Fruit fly (Drosophila melanogaster) whole organism, embryonic: Measurements from ENCODE around the gene Cp190.
A peak's percentile ranks its signal among the peaks of the same experiment; 100 is the strongest.

ENCODE experiments used
- Asciz ChIP-seq: fragments of 200-800 bp; sonication (Bioruptor generic); optimal IDR thresholded peaks from 2 replicates; lab custom pipeline; 2017; ENCODE audit warnings: missing biosample characterization, mild to moderate bottlenecking, missing genetic modification characterization, missing genetic modification reagents
- Atf-2 ChIP-seq: fragments of 200-800 bp; sonication (Bioruptor generic); optimal IDR thresholded peaks from 2 replicates; lab custom pipeline; 2016; ENCODE audit warnings: missing biosample characterization, missing genetic modification characterization
- BEAF-32 ChIP-seq: fragments of 200-800 bp; sonication (Bioruptor generic); optimal IDR thresholded peaks from 3 replicates; lab custom pipeline; 2017; ENCODE audit warnings: missing biosample characterization, missing genetic modification characterization, mild to moderate bottlenecking, moderate library complexity, missing genetic modification reagents
- Bgb ChIP-seq: fragments of 200-800 bp; sonication (Bioruptor generic); IDR thresholded peaks from 2 replicates; pipeline ENCODE4 v1.3.6; 2022; ENCODE audit warnings: missing biosample characterization, missing genetic modification characterization; ENCODE audit not compliant: partially characterized antibody
- CG11247 ChIP-seq: fragments of 200-800 bp; sonication (Bioruptor generic); IDR thresholded peaks from 2 replicates; pipeline ENCODE4 v1.3.6; 2022; ENCODE audit warnings: missing biosample characterization, missing genetic modification characterization
- CG12104 ChIP-seq: fragments of 200-800 bp; sonication (Bioruptor generic); optimal IDR thresholded peaks from 3 replicates; lab custom pipeline; 2016; ENCODE audit warnings: missing biosample characterization, missing genetic modification characterization
- CG12744 ChIP-seq: fragments of 200-800 bp; sonication (Bioruptor generic); optimal IDR thresholded peaks from 2 replicates; lab custom pipeline; 2016; ENCODE audit warnings: missing biosample characterization, missing genetic modification characterization
- CG14860 ChIP-seq: fragments of 200-800 bp; sonication (Bioruptor generic); IDR thresholded peaks from 3 replicates; pipeline ENCODE4 v1.3.6; 2022; ENCODE audit warnings: missing biosample characterization, missing genetic modification characterization; ENCODE audit not compliant: partially characterized antibody
- CG1529 ChIP-seq: fragments of 200-800 bp; sonication (Bioruptor generic); optimal IDR thresholded peaks from 3 replicates; lab custom pipeline; 2018; ENCODE audit warnings: missing biosample characterization, missing genetic modification characterization
- CG17361 ChIP-seq: fragments of 200-800 bp; sonication (Bioruptor generic); IDR thresholded peaks from 3 replicates; pipeline ENCODE4 v1.3.6; 2022; ENCODE audit warnings: missing biosample characterization, missing genetic modification characterization
- CG3838 ChIP-seq: fragments of 200-800 bp; sonication (Bioruptor generic); optimal IDR thresholded peaks from 3 replicates; lab custom pipeline; 2016; ENCODE audit warnings: missing biosample characterization, missing genetic modification characterization
- CG4328 ChIP-seq: fragments of 200-800 bp; sonication (Bioruptor generic); optimal IDR thresholded peaks from 3 replicates; lab custom pipeline; 2017; ENCODE audit warnings: missing biosample characterization, missing genetic modification reagents, missing genetic modification characterization
- CG4424 ChIP-seq: fragments of 200-800 bp; sonication (Bioruptor generic); optimal IDR thresholded peaks from 3 replicates; lab custom pipeline; 2016; ENCODE audit warnings: missing biosample characterization, missing genetic modification characterization
- CG4820 ChIP-seq: fragments of 200-800 bp; sonication (Bioruptor generic); optimal IDR thresholded peaks from 3 replicates; lab custom pipeline; 2016; ENCODE audit warnings: missing biosample characterization, missing genetic modification characterization
- CG7372 ChIP-seq: fragments of 200-800 bp; sonication (Bioruptor generic); IDR thresholded peaks from 2 replicates; pipeline ENCODE4 v1.3.6; 2022; ENCODE audit warnings: missing biosample characterization, missing genetic modification characterization
- CG7745 ChIP-seq: fragments of 200-800 bp; sonication (Bioruptor generic); optimal IDR thresholded peaks from 2 replicates; lab custom pipeline; 2018; ENCODE audit warnings: missing biosample characterization, mild to moderate bottlenecking, missing genetic modification characterization, moderate library complexity
- CG7786 ChIP-seq: fragments of 200-800 bp; sonication (Bioruptor generic); optimal IDR thresholded peaks from 2 replicates; lab custom pipeline; 2016; ENCODE audit warnings: missing biosample characterization, missing genetic modification characterization
- CG9215 ChIP-seq: fragments of 200-800 bp; sonication (Bioruptor generic); IDR thresholded peaks from 2 replicates; pipeline ENCODE4 v1.3.6; 2022; ENCODE audit warnings: missing biosample characterization, missing genetic modification characterization
- CG9817 ChIP-seq: fragments of 200-800 bp; sonication (Bioruptor generic); optimal IDR thresholded peaks from 2 replicates; lab custom pipeline; 2018; ENCODE audit warnings: missing biosample characterization, mild to moderate bottlenecking, missing genetic modification characterization, moderate library complexity
- CG9932 ChIP-seq: fragments of 200-800 bp; sonication (Bioruptor generic); IDR thresholded peaks from 2 replicates; pipeline ENCODE4 v1.3.6; 2022; ENCODE audit warnings: missing biosample characterization, missing genetic modification characterization
- Dek ChIP-seq: fragments of 200-800 bp; sonication (Bioruptor generic); optimal IDR thresholded peaks from 3 replicates; lab custom pipeline; 2019; ENCODE audit warnings: missing biosample characterization, mild to moderate bottlenecking, missing genetic modification characterization, moderate library complexity
- Dip2 ChIP-seq: fragments of 200-800 bp; sonication (Bioruptor generic); IDR thresholded peaks from 2 replicates; pipeline ENCODE4 v1.3.6; 2022; ENCODE audit warnings: missing biosample characterization, missing genetic modification characterization
- Fer1 ChIP-seq: fragments of 200-800 bp; sonication (Bioruptor generic); optimal IDR thresholded peaks from 2 replicates; lab custom pipeline; 2017; ENCODE audit warnings: missing biosample characterization, mild to moderate bottlenecking, missing genetic modification characterization
- HLH3B ChIP-seq: fragments of 200-800 bp; sonication (Bioruptor generic); IDR thresholded peaks from 2 replicates; pipeline ENCODE4 v1.3.6; 2022; ENCODE audit warnings: missing biosample characterization, missing genetic modification characterization
- HLHmδ ChIP-seq: fragments of 200-800 bp; sonication (Bioruptor generic); optimal IDR thresholded peaks from 2 replicates; lab custom pipeline; 2018; ENCODE audit warnings: missing biosample characterization, mild to moderate bottlenecking, missing genetic modification characterization, moderate library complexity
- NK7.1 ChIP-seq: fragments of 200-800 bp; sonication (Bioruptor generic); optimal IDR thresholded peaks from 3 replicates; lab custom pipeline; 2016; ENCODE audit warnings: missing biosample characterization, missing genetic modification characterization
- Nf-YB ChIP-seq: fragments of 200-800 bp; sonication (Bioruptor generic); optimal IDR thresholded peaks from 3 replicates; lab custom pipeline; 2019; ENCODE audit warnings: missing biosample characterization, mild to moderate bottlenecking, missing genetic modification characterization, moderate library complexity
- Xbp1 ChIP-seq: fragments of 200-800 bp; sonication (Bioruptor generic); optimal IDR thresholded peaks from 3 replicates; lab custom pipeline; 2016; ENCODE audit warnings: missing biosample characterization, mild to moderate bottlenecking, missing genetic modification characterization
- ap ChIP-seq: fragments of 200-800 bp; sonication (Bioruptor generic); IDR thresholded peaks from 2 replicates; pipeline ENCODE4 v1.3.6; 2022; ENCODE audit warnings: missing biosample characterization, missing genetic modification characterization
- br ChIP-seq: fragments of >200 bp; optimal IDR thresholded peaks from 2 replicates; lab custom pipeline; 2017
- bsh ChIP-seq, 2 experiments: fragments of 200-800 bp; sonication (Bioruptor generic); optimal IDR thresholded peaks; 2 replicates each; lab custom pipeline; 2017 to 2018; ENCODE audit warnings: mild to moderate bottlenecking in 2 of 2, missing biosample characterization in 2 of 2, missing genetic modification characterization in 2 of 2, moderate library complexity in 1 of 2
- corto ChIP-seq: fragments of 200-800 bp; sonication (Bioruptor generic); optimal IDR thresholded peaks from 2 replicates; lab custom pipeline; 2016; ENCODE audit warnings: missing biosample characterization, mild to moderate bottlenecking, missing genetic modification characterization, moderate library complexity
- croc ChIP-seq: fragments of 200-800 bp; sonication (Bioruptor generic); conservative IDR thresholded peaks from 3 replicates; pipeline ENCODE4 v1.3.6; 2022; ENCODE audit warnings: missing biosample characterization, missing genetic modification characterization
- disco-r ChIP-seq: fragments of 200-800 bp; sonication (Bioruptor generic); optimal IDR thresholded peaks from 2 replicates; lab custom pipeline; 2016; ENCODE audit warnings: missing biosample characterization, missing genetic modification characterization
- hth ChIP-seq: fragments of >200 bp; optimal IDR thresholded peaks from 2 replicates; lab custom pipeline; 2017; ENCODE audit warnings: inconsistent platforms
- kah ChIP-seq: fragments of 200-800 bp; sonication (Bioruptor generic); optimal IDR thresholded peaks from 2 replicates; lab custom pipeline; 2018; ENCODE audit warnings: missing biosample characterization, mild to moderate bottlenecking, missing genetic modification characterization
- klu ChIP-seq: fragments of 200-800 bp; sonication (Bioruptor generic); IDR thresholded peaks from 2 replicates; pipeline ENCODE4 v1.3.6; 2022; ENCODE audit warnings: missing biosample characterization, missing genetic modification characterization
- mam ChIP-seq: fragments of 200-800 bp; sonication (Bioruptor generic); optimal IDR thresholded peaks from 3 replicates; lab custom pipeline; 2016; ENCODE audit warnings: missing biosample characterization, missing genetic modification characterization
- nmo ChIP-seq: fragments of 200-800 bp; sonication (Bioruptor generic); optimal IDR thresholded peaks from 2 replicates; lab custom pipeline; 2018; ENCODE audit warnings: missing biosample characterization, mild to moderate bottlenecking, missing genetic modification characterization, moderate library complexity
- pb ChIP-seq: fragments of 200-800 bp; sonication (Bioruptor generic); optimal IDR thresholded peaks from 3 replicates; lab custom pipeline; 2016; ENCODE audit warnings: missing biosample characterization, missing genetic modification characterization
- psq ChIP-seq: fragments of 200-800 bp; sonication (Bioruptor generic); optimal IDR thresholded peaks from 2 replicates; lab custom pipeline; 2017; ENCODE audit warnings: missing biosample characterization, missing genetic modification characterization
- repo ChIP-seq: fragments of 200-800 bp; sonication (Bioruptor generic); optimal IDR thresholded peaks from 2 replicates; lab custom pipeline; 2016; ENCODE audit warnings: missing biosample characterization, missing genetic modification characterization
- ro ChIP-seq: fragments of 200-800 bp; sonication (Bioruptor generic); IDR thresholded peaks from 2 replicates; pipeline ENCODE4 v1.3.6; 2022; ENCODE audit warnings: missing biosample characterization, missing genetic modification characterization
- sr ChIP-seq: fragments of 200-800 bp; sonication (Bioruptor generic); IDR thresholded peaks from 3 replicates; pipeline ENCODE4 v1.3.6; 2022; ENCODE audit warnings: missing biosample characterization, missing genetic modification characterization
- stwl ChIP-seq: fragments of 200-800 bp; sonication (Bioruptor generic); optimal IDR thresholded peaks from 3 replicates; lab custom pipeline; 2018; ENCODE audit warnings: missing biosample characterization, mild to moderate bottlenecking, missing genetic modification characterization, moderate library complexity
- tap ChIP-seq: fragments of 200-800 bp; optimal IDR thresholded peaks from 3 replicates; lab custom pipeline; 2019; ENCODE audit warnings: missing biosample characterization, mild to moderate bottlenecking, missing genetic modification characterization, moderate library complexity
- tup ChIP-seq: fragments of 200-800 bp; sonication (Bioruptor generic); optimal IDR thresholded peaks from 2 replicates; lab custom pipeline; 2016; ENCODE audit warnings: missing biosample characterization, mild to moderate bottlenecking, missing genetic modification characterization, moderate library complexity
- wek ChIP-seq: fragments of 200-800 bp; sonication (Bioruptor generic); optimal IDR thresholded peaks from 3 replicates; lab custom pipeline; 2018; ENCODE audit warnings: missing biosample characterization, mild to moderate bottlenecking, missing genetic modification characterization, moderate library complexity
- zfh2 ChIP-seq: fragments of 200-800 bp; sonication (Bioruptor generic); optimal IDR thresholded peaks from 2 replicates; lab custom pipeline; 2016; ENCODE audit warnings: missing biosample characterization, missing genetic modification characterization

The Cp190 gene

DNA sequence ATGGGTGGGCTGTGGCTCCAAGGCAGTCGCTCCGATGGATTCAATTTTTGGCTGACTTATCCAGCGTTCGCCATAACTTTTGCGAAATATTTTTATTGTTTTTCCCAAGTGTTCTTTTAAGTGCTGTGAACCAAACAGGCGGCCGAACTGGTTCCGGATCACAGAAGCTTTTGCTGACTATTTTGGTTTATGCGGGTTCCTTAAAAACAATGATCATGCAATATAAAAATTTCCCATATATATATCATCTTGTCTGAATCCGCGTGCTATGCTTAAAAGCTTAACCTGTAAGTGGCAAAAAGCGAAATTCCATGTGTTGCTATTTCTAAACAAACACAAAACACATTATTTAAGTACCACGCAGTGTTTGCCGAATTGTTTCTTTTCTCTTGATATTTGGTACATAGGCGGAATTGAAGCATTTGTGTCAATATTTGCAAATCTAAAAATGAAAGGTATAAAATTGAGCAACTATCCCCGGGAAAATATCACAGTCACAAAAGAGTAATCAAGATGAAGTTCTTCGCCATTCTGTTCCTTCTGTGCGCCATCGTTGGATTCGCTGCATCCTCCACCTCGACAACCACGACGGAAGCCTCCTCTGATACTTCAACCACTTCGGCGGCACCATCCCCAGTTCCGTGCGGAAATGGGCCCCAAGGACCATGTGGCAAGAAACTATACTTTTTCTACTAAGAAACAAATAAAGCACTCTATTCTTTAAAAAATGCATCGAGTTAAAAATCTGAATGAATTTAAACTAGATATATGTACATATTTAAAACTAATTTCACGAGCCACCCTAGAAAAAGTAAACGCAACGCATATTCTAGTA, 45.1 kb upstream of the Cp190 start, which contains the start of the genes CG6276 and CG44040 (continued):
- TF ChIP-seq Xbp1 (GFP tag; lab: Kevin White, UChicago) (peak; percentile 35), CG9215 (GFP tag; lab: Robert Waterston, UW) (peak; percentile 46; the same call in 1 of the 2 replicates), klu (GFP tag; lab: Robert Waterston, UW) (0 out of 2 replicates have a peak, but pooled peaks have one; percentile 14), br (lab: Kevin White, UChicago) (no peak), CG7372 (GFP tag; lab: Robert Waterston, UW) (no peak), CG14860 (GFP tag; lab: Robert Waterston, UW) (no peak), psq (no peak), corto (GFP tag; lab: Kevin White, UChicago) (no peak), mam (peak; percentile 26), CG9817 (peak; percentile 42), croc (GFP tag; lab: Robert Waterston, UW) (no peak), CG11247 (GFP tag; lab: Robert Waterston, UW) (0 out of 2 replicates have a peak, but pooled peaks have one; percentile 16), zfh2 (GFP tag; lab: Kevin White, UChicago) (peak; percentile 55), Fer1 (GFP tag; lab: Kevin White, UChicago) (peak; percentile 55), Asciz (peak; percentile 23), CG12744 (GFP tag; lab: Kevin White, UChicago) (peak; percentile 34), CG7786 (GFP tag; lab: Kevin White, UChicago) (peak; percentile 34), Bgb (GFP tag; lab: Robert Waterston, UW) (no peak; the same call in 1 of the 2 replicates), CG4424 (GFP tag; lab: Kevin White, UChicago) (peak; percentile 40), Dip2 (GFP tag; lab: Robert Waterston, UW) (no peak), ap (GFP tag; lab: Robert Waterston, UW) (no peak), HLH3B (GFP tag; lab: Robert Waterston, UW) (0 out of 2 replicates have a peak, but pooled peaks have one; percentile 23), Atf-2 (no peak), NK7.1 (GFP tag; lab: Kevin White, UChicago) (no peak), stwl (peak; percentile 40), CG17361 (GFP tag; lab: Robert Waterston, UW) (peak; percentile 67), bsh (GFP tag; optimal IDR thresholded peaks at IDR 0.05; lab: Kevin White, UChicago) (peak in 1 of 2 experiments; percentile 58), CG12104 (GFP tag; lab: Kevin White, UChicago) (peak; percentile 13), HLHmδ (GFP tag; lab: Kevin White, UChicago) (no peak), wek (GFP tag; lab: Kevin White, UChicago) (no peak), pb (GFP tag; lab: Kevin White, UChicago) (no peak), tap (tag; lab: Kevin White, UChicago) (peak; percentile 9), sr (GFP tag; lab: Robert Waterston, UW) (no peak), CG9932 (GFP tag; lab: Robert Waterston, UW) (peak; percentile 57), repo (GFP tag; lab: Kevin White, UChicago) (no peak), hth (no peak), CG4328 (GFP tag; lab: Kevin White, UChicago) (no peak), disco-r (peak; percentile 5), BEAF-32 (GFP tag; lab: Kevin White, UChicago) (peak; percentile 24), Dek (tag; lab: Kevin White, UChicago) (peak; percentile 35), Nf-YB (GFP tag; lab: Kevin White, UChicago) (no peak), CG3838 (no peak), tup (GFP tag; lab: Kevin White, UChicago) (no peak), ro (0 out of 2 replicates have a peak, but pooled peaks have one; percentile 20), CG4820 (peak; percentile 99), kah (no peak), CG7745 (tag; lab: Kevin White, UChicago) (no peak), nmo (GFP tag; lab: Kevin White, UChicago) (peak; percentile 34), CG1529 (no peak)
